Worm (Caenorhabditis elegans) whole organism, dauer: ENCODE results near the gene eng-1.

Experiments
- unc-62 ChIP-seq: sonication (generic microtip); optimal IDR thresholded peaks from 2 replicates; lab custom pipeline; 2017; ENCODE audit warnings: missing biosample characterization, missing genetic modification reagents, missing genetic modification characterization

The eng-1 gene

DNA sequence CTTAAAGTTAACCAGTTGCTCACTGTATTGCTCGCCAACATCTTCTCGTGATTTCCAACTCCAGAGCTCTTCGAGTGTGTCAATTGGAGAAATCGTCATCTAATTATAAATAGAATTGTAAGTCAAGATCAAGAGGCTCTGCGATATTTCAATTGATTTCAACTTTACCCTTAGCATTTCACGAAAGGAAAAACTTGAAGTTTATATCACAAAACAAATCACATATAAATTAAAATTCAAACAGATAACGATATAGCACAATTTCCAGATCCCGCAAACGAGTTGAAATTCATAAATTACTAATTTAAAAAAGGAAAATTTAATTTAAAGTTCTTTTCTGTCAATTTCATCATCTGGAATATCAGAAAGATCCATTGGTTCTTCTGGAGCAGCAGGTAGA lies at the start of gene eng-1:
Gene eng-1 (minus strand): TSS at position 101 of the 400 bp plus-strand sequence.
- TF ChIP-seq unc-62 (GFP tag; lab: Kevin White, UChicago) = no peak

ce11 chrIII:5917365-5917958 lies 49.2 kb upstream of the eng-1 start:
- TF ChIP-seq unc-62 (GFP tag; lab: Kevin White, UChicago) = no peak

- TF ChIP-seq unc-62 (GFP tag; lab: Kevin White, UChicago) = no peak
These were observed 47.6 kb upstream of the eng-1 start for ce11 chrIII:5915926-5916325.

ce11 chrIII:5914717-5915116 lies 46.4 kb upstream of the eng-1 start:
- TF ChIP-seq unc-62 (GFP tag; lab: Kevin White, UChicago) = no peak

DNA sequence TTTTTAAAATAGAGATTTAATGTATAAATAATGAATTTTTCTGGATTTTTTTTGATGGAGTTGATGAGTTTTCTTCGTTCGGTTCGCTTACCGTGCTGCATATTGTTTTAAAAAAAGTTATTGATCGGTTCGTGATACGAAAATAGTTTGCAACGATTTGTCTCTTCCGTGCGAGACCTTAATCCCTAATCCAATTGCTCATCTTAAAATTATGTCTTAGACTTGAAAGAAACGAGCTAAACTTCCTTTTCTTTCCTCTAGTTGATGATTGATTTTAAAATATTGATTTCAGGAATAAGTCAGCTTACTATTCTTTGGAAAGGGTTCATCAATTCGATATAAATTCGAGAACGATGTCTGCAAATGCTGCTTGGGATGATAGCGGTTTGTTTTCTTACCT lies 40.1 kb upstream of the eng-1 start, which contains the start of gene C28H8.3:
Gene C28H8.3 (plus strand): TSS at position 293 of the 400 bp plus-strand sequence.
- no peak for TF ChIP-seq unc-62 (GFP tag; lab: Kevin White, UChicago)

- no peak for TF ChIP-seq unc-62 (GFP tag; lab: Kevin White, UChicago)
These were observed 38.4 kb upstream of the eng-1 start, which contains the start of gene erd-2.2 for ce11 chrIII:5906749-5907148. Gene erd-2.2, plus strand, starts transcription at chrIII:5907049.

DNA sequence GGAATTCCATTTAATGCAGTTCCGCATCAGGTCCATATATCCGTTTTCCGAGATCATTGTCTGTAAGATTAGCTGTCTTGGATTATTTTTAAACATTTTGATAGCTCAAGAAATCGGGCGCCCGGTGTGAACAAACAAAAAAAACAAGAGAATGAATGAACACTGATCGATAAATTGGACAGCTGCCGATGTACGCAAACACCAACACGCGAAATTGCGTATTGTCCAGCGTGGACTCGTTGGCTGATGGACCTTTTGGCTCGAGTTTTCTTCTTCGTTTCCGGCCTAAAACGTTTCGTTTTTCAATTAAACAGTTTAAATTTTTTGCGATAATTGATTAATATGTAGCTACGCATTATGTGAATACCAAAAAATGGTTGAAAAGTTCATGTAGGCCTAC lies 37.8 kb upstream of the eng-1 start, which contains the start of gene dpff-1:
Gene dpff-1 (minus strand): TSS at position 288 of the 400 bp plus-strand sequence.
- no peak for TF ChIP-seq unc-62 (GFP tag; lab: Kevin White, UChicago)

ce11 chrIII:5902558-5902957 lies 34.3 kb upstream of the eng-1 start:
- TF ChIP-seq unc-62 (GFP tag; lab: Kevin White, UChicago) = no peak

- no peak for TF ChIP-seq unc-62 (GFP tag; lab: Kevin White, UChicago)
These were observed 32.4 kb upstream of the eng-1 start for ce11 chrIII:5900709-5901108.

DNA sequence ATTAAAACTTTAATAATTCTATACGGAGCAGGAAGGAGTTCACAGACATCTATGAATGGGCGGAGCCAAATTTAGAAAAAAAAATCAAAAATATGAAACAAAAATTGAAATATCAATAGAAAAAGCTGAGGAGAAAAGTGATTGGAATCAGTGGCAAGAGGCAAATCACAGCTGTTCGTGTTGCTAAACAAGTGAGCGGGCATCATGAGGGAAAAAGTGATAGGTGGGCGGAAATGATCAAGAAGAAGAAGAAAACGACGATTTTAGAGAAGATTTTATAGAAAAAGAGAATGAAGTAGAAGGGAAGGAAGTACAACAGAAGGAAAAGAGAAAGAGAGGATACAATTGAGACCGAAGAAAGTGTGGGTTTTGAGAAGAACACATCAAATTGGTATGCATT lies 30.3 kb upstream of the eng-1 start:
- TF ChIP-seq unc-62 (GFP tag; lab: Kevin White, UChicago) = no peak

- no peak for TF ChIP-seq unc-62 (GFP tag; lab: Kevin White, UChicago)
These were observed 29.2 kb upstream of the eng-1 start for ce11 chrIII:5897468-5897867.

- no peak for TF ChIP-seq unc-62 (GFP tag; lab: Kevin White, UChicago)
These were observed 27.6 kb upstream of the eng-1 start, which contains the start of gene pxl-1 for ce11 chrIII:5895913-5896312. Gene pxl-1, minus strand, starts transcription at chrIII:5896013.

DNA sequence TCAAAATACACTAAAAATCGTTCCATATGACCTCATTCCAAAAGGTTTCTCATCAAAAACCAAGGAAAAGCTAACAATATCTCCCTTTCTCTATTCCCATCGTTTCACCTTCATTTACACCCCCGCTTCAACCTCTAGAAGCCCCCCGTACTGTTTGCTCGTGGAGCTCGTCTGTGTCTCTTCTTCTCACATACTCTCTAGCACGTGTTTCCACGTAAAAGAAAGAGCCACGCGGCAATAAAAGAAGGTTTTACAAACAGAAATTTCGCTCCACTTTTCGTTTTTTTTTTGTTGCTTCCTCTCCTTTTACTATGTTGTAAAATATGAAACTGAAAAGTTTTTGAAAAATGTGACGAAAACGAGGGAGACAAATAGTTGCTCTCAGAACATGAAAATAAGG lies 24.6 kb upstream of the eng-1 start:
- no peak for TF ChIP-seq unc-62 (GFP tag; lab: Kevin White, UChicago)

DNA sequence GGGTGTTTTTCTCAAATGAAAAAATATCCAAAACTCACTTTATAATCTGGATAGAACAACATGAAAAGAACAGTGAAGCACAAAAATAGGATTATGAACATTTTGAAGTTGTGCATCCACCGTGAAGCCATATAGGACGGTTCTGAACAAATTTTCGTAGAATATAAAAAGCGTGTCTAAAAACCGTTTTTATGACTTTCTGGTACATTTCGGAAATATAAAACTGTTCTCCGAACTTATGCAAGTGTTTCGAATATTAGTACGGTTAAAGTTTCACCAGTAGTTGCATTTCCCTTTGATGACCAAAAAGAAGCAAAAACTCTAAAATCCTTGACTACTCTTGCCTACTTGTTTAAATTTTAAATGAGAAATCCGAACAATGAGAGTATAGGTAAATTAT lies 20.4 kb upstream of the eng-1 start, which contains the start of gene C28H8.8:
Gene C28H8.8 (minus strand): TSS at position 101 of the 400 bp plus-strand sequence.
- no peak for TF ChIP-seq unc-62 (GFP tag; lab: Kevin White, UChicago)

- TF ChIP-seq unc-62 (GFP tag; lab: Kevin White, UChicago) = no peak
These were observed 18.6 kb upstream of the eng-1 start, which contains the start of gene C28H8.7 for ce11 chrIII:5886893-5887292. Gene C28H8.7, minus strand, starts transcription at chrIII:5886993.

ce11 chrIII:5884459-5884858 lies 16.2 kb upstream of the eng-1 start:
- TF ChIP-seq unc-62 (GFP tag; lab: Kevin White, UChicago) = no peak

ce11 chrIII:5884007-5884406 lies 15.7 kb upstream of the eng-1 start, which contains the start of gene C28H8.5:
Gene C28H8.5, plus strand, starts transcription at chrIII:5884307.
- TF ChIP-seq unc-62 (GFP tag; lab: Kevin White, UChicago) = no peak
